Worm (Caenorhabditis elegans) whole organism, early embryonic: ENCODE measurements around the gene lsm-4.

Experiments
- F13C5.2 ChIP-seq: sonication (generic microtip); optimal IDR thresholded peaks from 2 replicates; lab custom pipeline; 2017; ENCODE audit warnings: mild to moderate bottlenecking, missing genetic modification characterization, inconsistent platforms, missing compliant biosample characterization
- ama-1 ChIP-seq: fragments of 150-350 bp; optimal IDR thresholded peaks from 2 replicates; lab custom pipeline; 2014
- ceh-13 ChIP-seq: fragments of 200-800 bp; sonication (Bioruptor generic); optimal IDR thresholded peaks from 2 replicates; lab custom pipeline; 2018; ENCODE audit warnings: mild to moderate bottlenecking, missing genetic modification characterization, missing compliant biosample characterization
- ceh-36 ChIP-seq: sonication (generic microtip); optimal IDR thresholded peaks from 2 replicates; lab custom pipeline; 2016; ENCODE audit warnings: missing genetic modification characterization, inconsistent platforms, missing compliant biosample characterization
- flt-1 ChIP-seq: fragments of 200-800 bp; sonication (Bioruptor generic); IDR thresholded peaks from 2 replicates; pipeline ENCODE4 v1.3.6; 2022; ENCODE audit warnings: missing genetic modification characterization, missing compliant biosample characterization
- hmg-4 ChIP-seq: fragments of 200-800 bp; sonication (Bioruptor generic); optimal IDR thresholded peaks from 2 replicates; lab custom pipeline; 2018; ENCODE audit warnings: mild to moderate bottlenecking, missing genetic modification characterization, missing compliant biosample characterization
- pes-1 ChIP-seq: fragments of 200-800 bp; sonication (Bioruptor generic); IDR thresholded peaks from 2 replicates; pipeline ENCODE4 v1.3.6; 2022; ENCODE audit warnings: missing genetic modification reagents, missing genetic modification characterization, missing compliant biosample characterization
- tbx-37 ChIP-seq: fragments of 200-800 bp; sonication (Bioruptor generic); conservative IDR thresholded peaks from 2 replicates; pipeline ENCODE4 v1.3.6; 2022; ENCODE audit warnings: missing genetic modification reagents, missing genetic modification characterization, missing compliant biosample characterization
- tra-4 ChIP-seq: sonication (generic microtip); optimal IDR thresholded peaks from 2 replicates; lab custom pipeline; 2017; ENCODE audit warnings: missing genetic modification characterization, missing compliant biosample characterization

DNA sequence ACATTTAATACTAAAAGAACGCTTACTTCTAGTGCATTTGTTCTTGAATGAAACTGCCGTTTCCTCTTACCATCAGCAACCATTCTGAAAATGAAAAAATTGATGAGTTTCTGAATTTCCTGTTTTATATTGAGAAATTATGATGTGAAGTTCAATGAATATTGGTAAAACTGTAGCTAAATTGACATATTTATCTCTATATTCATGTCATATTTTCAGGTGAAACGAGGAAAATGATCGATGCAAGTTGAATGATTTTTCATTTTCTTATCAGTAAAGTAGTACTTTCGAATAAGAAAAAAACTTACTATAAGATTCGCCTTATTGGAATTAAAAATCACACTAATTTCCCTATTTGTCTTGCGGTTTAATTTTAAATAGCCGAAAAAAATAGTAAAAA lies 42.8 kb downstream of the lsm-4 start, which contains the start of gene E04F6.15:
- no peak for TF ChIP-seq flt-1 (GFP tag; lab: Robert Waterston, UW)
- no peak for TF ChIP-seq ama-1 (lab: Kevin White, UChicago)
- TF ChIP-seq tra-4 (tag; lab: Kevin White, UChicago), result no peak
- TF ChIP-seq tbx-37 (GFP tag; lab: Robert Waterston, UW), result no peak
- no peak for TF ChIP-seq pes-1 (GFP tag; lab: Robert Waterston, UW)
- TF ChIP-seq F13C5.2, result no peak
- TF ChIP-seq hmg-4 (GFP tag; lab: Kevin White, UChicago), result no peak
- TF ChIP-seq ceh-36 (tag; lab: Kevin White, UChicago), result no peak
- no peak for TF ChIP-seq ceh-13
